Fruit fly (Drosophila melanogaster) whole organism, embryonic: ENCODE measurements around the gene Tet.

Experiments
- Ada2b ChIP-seq: fragments of 200-800 bp; sonication (Bioruptor generic); IDR thresholded peaks from 2 replicates; pipeline ENCODE4 v1.3.6; 2022; ENCODE audit warnings: missing biosample characterization, missing genetic modification characterization
- Atf3 ChIP-seq: fragments of 200-800 bp; sonication (Bioruptor generic); optimal IDR thresholded peaks from 3 replicates; lab custom pipeline; 2016; ENCODE audit warnings: missing biosample characterization, missing genetic modification characterization
- Bdp1 ChIP-seq: fragments of 200-800 bp; sonication (Bioruptor generic); optimal IDR thresholded peaks from 3 replicates; lab custom pipeline; 2016; ENCODE audit warnings: missing biosample characterization, missing genetic modification characterization
- Bgb ChIP-seq: fragments of 200-800 bp; sonication (Bioruptor generic); IDR thresholded peaks from 2 replicates; pipeline ENCODE4 v1.3.6; 2022; ENCODE audit warnings: missing biosample characterization, missing genetic modification characterization; ENCODE audit not compliant: partially characterized antibody
- Blimp-1 ChIP-seq: fragments of 200-800 bp; sonication (Bioruptor generic); optimal IDR thresholded peaks from 3 replicates; lab custom pipeline; 2018; ENCODE audit warnings: missing biosample characterization, missing genetic modification characterization, mild to moderate bottlenecking, moderate library complexity, missing genetic modification reagents
- CG11504 ChIP-seq: fragments of 200-800 bp; sonication (Bioruptor generic); optimal IDR thresholded peaks from 3 replicates; lab custom pipeline; 2019; ENCODE audit warnings: missing biosample characterization, mild to moderate bottlenecking, missing genetic modification characterization, moderate library complexity
- CG12104 ChIP-seq: fragments of 200-800 bp; sonication (Bioruptor generic); optimal IDR thresholded peaks from 3 replicates; lab custom pipeline; 2016; ENCODE audit warnings: missing biosample characterization, missing genetic modification characterization
- CG12942 ChIP-seq: fragments of 200-800 bp; sonication (Bioruptor generic); optimal IDR thresholded peaks from 3 replicates; lab custom pipeline; 2016; ENCODE audit warnings: missing biosample characterization, missing genetic modification characterization
- CG13123 ChIP-seq: fragments of 200-800 bp; sonication (Bioruptor generic); optimal IDR thresholded peaks from 2 replicates; lab custom pipeline; 2016; ENCODE audit warnings: missing biosample characterization, missing genetic modification characterization
- CG15073 ChIP-seq: fragments of 200-800 bp; sonication (Bioruptor generic); optimal IDR thresholded peaks from 2 replicates; lab custom pipeline; 2016; ENCODE audit warnings: missing biosample characterization, missing genetic modification characterization
- CG15601 ChIP-seq: fragments of 200-800 bp; sonication (Bioruptor generic); optimal IDR thresholded peaks from 3 replicates; lab custom pipeline; 2019; ENCODE audit warnings: missing biosample characterization, mild to moderate bottlenecking, missing genetic modification characterization, moderate library complexity
- CG18599 ChIP-seq: fragments of 200-800 bp; sonication (Bioruptor generic); optimal IDR thresholded peaks from 3 replicates; lab custom pipeline; 2017; ENCODE audit warnings: missing biosample characterization, missing genetic modification characterization, mild to moderate bottlenecking, moderate library complexity, missing genetic modification reagents
- CG2202 ChIP-seq: fragments of 200-800 bp; sonication (Bioruptor generic); optimal IDR thresholded peaks from 2 replicates; lab custom pipeline; 2018; ENCODE audit warnings: missing biosample characterization, mild to moderate bottlenecking, missing genetic modification characterization
- CG2678 ChIP-seq: fragments of 200-800 bp; sonication (Bioruptor generic); optimal IDR thresholded peaks from 3 replicates; lab custom pipeline; 2019; ENCODE audit warnings: missing biosample characterization, mild to moderate bottlenecking, missing genetic modification characterization, moderate library complexity
- CG31441 ChIP-seq: fragments of 200-800 bp; sonication (Bioruptor generic); IDR thresholded peaks from 2 replicates; pipeline ENCODE4 v1.3.6; 2022; ENCODE audit warnings: missing biosample characterization, missing genetic modification characterization
- CG34422 ChIP-seq: fragments of 200-800 bp; sonication (Bioruptor generic); IDR thresholded peaks from 3 replicates; pipeline ENCODE4 v1.3.6; 2022; ENCODE audit warnings: missing biosample characterization, missing genetic modification characterization
- CG6689 ChIP-seq: fragments of 200-800 bp; sonication (Bioruptor generic); IDR thresholded peaks from 2 replicates; pipeline ENCODE4 v1.3.6; 2022; ENCODE audit warnings: missing biosample characterization, missing genetic modification characterization
- CG7928 ChIP-seq: fragments of 200-800 bp; sonication (Bioruptor generic); optimal IDR thresholded peaks from 2 replicates; lab custom pipeline; 2017; ENCODE audit warnings: missing biosample characterization, mild to moderate bottlenecking, missing genetic modification characterization
- CG8359 ChIP-seq: fragments of 200-800 bp; sonication (Bioruptor generic); optimal IDR thresholded peaks from 2 replicates; lab custom pipeline; 2017; ENCODE audit warnings: missing biosample characterization, mild to moderate bottlenecking, missing genetic modification characterization, borderline replicate concordance
- CG8388 ChIP-seq: fragments of 200-800 bp; sonication (Bioruptor generic); optimal IDR thresholded peaks from 2 replicates; lab custom pipeline; 2019; ENCODE audit warnings: missing biosample characterization, mild to moderate bottlenecking, missing genetic modification characterization, moderate library complexity
- CG9876 ChIP-seq: fragments of 200-800 bp; sonication (Bioruptor generic); optimal IDR thresholded peaks from 2 replicates; lab custom pipeline; 2016; ENCODE audit warnings: missing biosample characterization, missing genetic modification characterization
- CG9932 ChIP-seq: fragments of 200-800 bp; sonication (Bioruptor generic); IDR thresholded peaks from 2 replicates; pipeline ENCODE4 v1.3.6; 2022; ENCODE audit warnings: missing biosample characterization, missing genetic modification characterization
- E2f2 ChIP-seq: fragments of 200-800 bp; sonication (Bioruptor generic); IDR thresholded peaks from 2 replicates; pipeline ENCODE4 v1.3.6; 2022; ENCODE audit warnings: missing biosample characterization, missing genetic modification characterization
- HHEX ChIP-seq: fragments of 200-800 bp; sonication (Bioruptor generic); optimal IDR thresholded peaks from 3 replicates; lab custom pipeline; 2017; ENCODE audit warnings: missing biosample characterization, mild to moderate bottlenecking, missing genetic modification characterization, missing genetic modification reagents
- Hr78 ChIP-seq, 2 experiments: fragments of 200-800 bp in 1 of 2; fragments of >200 bp in 1 of 2; sonication (Bioruptor generic) in 1 of 2; optimal IDR thresholded peaks; 2 replicates each; lab custom pipeline; 2017 to 2019; ENCODE audit warnings: missing biosample characterization in 2 of 2, missing genetic modification characterization in 2 of 2, mild to moderate bottlenecking in 1 of 2, moderate library complexity in 1 of 2
- Rx ChIP-seq: fragments of 200-800 bp; sonication (Bioruptor generic); IDR thresholded peaks from 2 replicates; pipeline ENCODE4 v1.3.6; 2022; ENCODE audit warnings: missing biosample characterization, missing genetic modification characterization
- Spps ChIP-seq: fragments of 200-800 bp; sonication (Bioruptor generic); optimal IDR thresholded peaks from 2 replicates; lab custom pipeline; 2018; ENCODE audit warnings: missing biosample characterization, mild to moderate bottlenecking, missing genetic modification characterization
- Taf1 ChIP-seq: fragments of 200-800 bp; sonication (Bioruptor generic); IDR thresholded peaks from 2 replicates; pipeline ENCODE4 v1.3.6; 2022; ENCODE audit warnings: missing biosample characterization, missing genetic modification characterization
- ac ChIP-seq: fragments of 200-800 bp; sonication (Bioruptor generic); optimal IDR thresholded peaks from 3 replicates; lab custom pipeline; 2017; ENCODE audit warnings: missing biosample characterization, mild to moderate bottlenecking, missing genetic modification characterization
- ash1 ChIP-seq: fragments of 200-800 bp; sonication (Bioruptor generic); optimal IDR thresholded peaks from 2 replicates; lab custom pipeline; 2018; ENCODE audit warnings: missing biosample characterization, mild to moderate bottlenecking, missing genetic modification characterization
- az2 ChIP-seq: fragments of 200-800 bp; sonication (Bioruptor generic); optimal IDR thresholded peaks from 3 replicates; lab custom pipeline; 2016; ENCODE audit warnings: missing biosample characterization, missing genetic modification characterization
- bsh ChIP-seq, 2 experiments: fragments of 200-800 bp; sonication (Bioruptor generic); optimal IDR thresholded peaks; 2 replicates each; lab custom pipeline; 2017 to 2018; ENCODE audit warnings: mild to moderate bottlenecking in 2 of 2, missing biosample characterization in 2 of 2, missing genetic modification characterization in 2 of 2, moderate library complexity in 1 of 2
- cad ChIP-seq: fragments of >200 bp; optimal IDR thresholded peaks from 2 replicates; lab custom pipeline; 2017; ENCODE audit warnings: missing biosample characterization, missing genetic modification characterization
- cg ChIP-seq: fragments of 200-800 bp; sonication (Bioruptor generic); optimal IDR thresholded peaks from 3 replicates; lab custom pipeline; 2019; ENCODE audit warnings: missing biosample characterization, mild to moderate bottlenecking, missing genetic modification characterization, moderate library complexity
- ci ChIP-seq: fragments of 200-800 bp; sonication (Bioruptor generic); IDR thresholded peaks from 3 replicates; pipeline ENCODE4 v1.3.6; 2022; ENCODE audit warnings: missing biosample characterization, missing genetic modification characterization
- crc ChIP-seq: fragments of 200-800 bp; sonication (Bioruptor generic); optimal IDR thresholded peaks from 2 replicates; lab custom pipeline; 2016; ENCODE audit warnings: missing biosample characterization, missing genetic modification characterization
- eyg ChIP-seq: fragments of 200-800 bp; sonication (Bioruptor generic); optimal IDR thresholded peaks from 3 replicates; lab custom pipeline; 2016; ENCODE audit warnings: missing biosample characterization, missing genetic modification characterization
- fd64A ChIP-seq: fragments of 200-800 bp; sonication (Bioruptor generic); optimal IDR thresholded peaks from 3 replicates; lab custom pipeline; 2018; ENCODE audit warnings: missing biosample characterization, mild to moderate bottlenecking, missing genetic modification characterization
- ftz-f1 ChIP-seq: fragments of 200-800 bp; sonication (Bioruptor generic); optimal IDR thresholded peaks from 2 replicates; lab custom pipeline; 2016; ENCODE audit warnings: missing biosample characterization, missing genetic modification characterization
- gce ChIP-seq: fragments of 200-800 bp; sonication (Bioruptor generic); IDR thresholded peaks from 3 replicates; pipeline ENCODE4 v1.3.6; 2022; ENCODE audit warnings: missing biosample characterization, missing genetic modification characterization
- hkb ChIP-seq, 2 experiments: fragments of 200-800 bp in 1 of 2; fragments of >200 bp in 1 of 2; sonication (Bioruptor generic) in 1 of 2; IDR thresholded peaks in 1 of 2; optimal IDR thresholded peaks in 1 of 2; 2 replicates each; pipeline versions ENCODE4 v1.3.6 to Lab custom; 2017 to 2022; ENCODE audit warnings: missing biosample characterization in 1 of 2, missing genetic modification characterization in 1 of 2
- ind ChIP-seq: fragments of 200-800 bp; sonication (Bioruptor generic); optimal IDR thresholded peaks from 3 replicates; lab custom pipeline; 2016; ENCODE audit warnings: missing biosample characterization, missing genetic modification characterization
- inv ChIP-seq: fragments of 200-800 bp; sonication (Bioruptor generic); IDR thresholded peaks from 2 replicates; pipeline ENCODE4 v1.3.6; 2022; ENCODE audit warnings: missing biosample characterization, missing genetic modification characterization; ENCODE audit not compliant: partially characterized antibody
- kah ChIP-seq: fragments of 200-800 bp; sonication (Bioruptor generic); optimal IDR thresholded peaks from 2 replicates; lab custom pipeline; 2018; ENCODE audit warnings: missing biosample characterization, mild to moderate bottlenecking, missing genetic modification characterization
- kay ChIP-seq: fragments of 200-800 bp; sonication (Bioruptor generic); optimal IDR thresholded peaks from 2 replicates; lab custom pipeline; 2016; ENCODE audit warnings: missing biosample characterization, missing genetic modification characterization
- maf-S ChIP-seq: fragments of 200-800 bp; sonication (Bioruptor generic); optimal IDR thresholded peaks from 2 replicates; lab custom pipeline; 2016; ENCODE audit warnings: missing biosample characterization, missing genetic modification characterization
- org-1 ChIP-seq: fragments of 200-800 bp; sonication (Bioruptor generic); optimal IDR thresholded peaks from 2 replicates; lab custom pipeline; 2017; ENCODE audit warnings: missing biosample characterization, missing genetic modification characterization
- shn ChIP-seq: fragments of 200-800 bp; sonication (Bioruptor generic); optimal IDR thresholded peaks from 3 replicates; lab custom pipeline; 2016; ENCODE audit warnings: missing biosample characterization, missing genetic modification characterization
- sug ChIP-seq: fragments of 200-800 bp; optimal IDR thresholded peaks from 2 replicates; lab custom pipeline; 2019; ENCODE audit warnings: missing biosample characterization, mild to moderate bottlenecking, missing genetic modification characterization, moderate library complexity
- tna ChIP-seq: fragments of 200-800 bp; sonication (Bioruptor generic); IDR thresholded peaks from 2 replicates; pipeline ENCODE4 v1.3.6; 2022; ENCODE audit warnings: missing biosample characterization, missing genetic modification characterization; ENCODE audit not compliant: partially characterized antibody

The Tet gene

DNA sequence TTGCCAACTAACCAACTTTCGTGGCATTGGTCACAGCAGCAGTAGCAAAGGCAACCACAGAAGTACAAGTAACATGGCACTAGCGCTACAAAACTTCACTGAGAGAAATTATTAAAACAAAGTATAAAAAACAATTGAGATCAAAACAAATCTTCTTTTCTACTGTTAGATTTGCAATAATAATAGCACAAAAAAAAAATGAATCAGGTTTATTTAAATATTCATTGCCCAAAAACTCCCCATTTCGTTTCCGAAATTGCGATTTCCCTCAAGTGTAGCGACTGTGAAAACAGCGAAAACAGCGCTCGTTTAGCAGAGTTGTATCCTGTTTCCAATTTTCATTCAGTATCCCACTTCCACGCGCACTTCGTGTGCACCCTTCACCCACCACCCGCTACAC, 34.3 kb upstream of the Tet start (continued):
- TF ChIP-seq inv (no peak), tna (no peak), CG13123 (GFP tag; lab: Kevin White, UChicago) (no peak), CG31441 (GFP tag; lab: Robert Waterston, UW) (peak; percentile 38; the same call in 1 of the 2 replicates), Bdp1 (GFP tag; lab: Kevin White, UChicago) (no peak), Bgb (GFP tag; lab: Robert Waterston, UW) (no peak), maf-S (GFP tag; lab: Kevin White, UChicago) (no peak), CG8359 (GFP tag; lab: Kevin White, UChicago) (no peak), bsh (GFP tag; optimal IDR thresholded peaks at IDR 0.05; lab: Kevin White, UChicago) (no peak), ash1 (GFP tag; lab: Kevin White, UChicago) (no peak), sug (tag; lab: Kevin White, UChicago) (no peak), CG7928 (GFP tag; lab: Kevin White, UChicago) (no peak), crc (GFP tag; lab: Kevin White, UChicago) (no peak), Atf3 (no peak), CG15073 (GFP tag; lab: Kevin White, UChicago) (no peak), ind (GFP tag; lab: Kevin White, UChicago) (peak; percentile 35), E2f2 (GFP tag; lab: Robert Waterston, UW) (no peak), CG34422 (peak; percentile 57), Blimp-1 (GFP tag; lab: Kevin White, UChicago) (no peak), CG15601 (tag; lab: Kevin White, UChicago) (no peak), CG9876 (no peak), shn (GFP tag; lab: Kevin White, UChicago) (no peak), Rx (GFP tag; lab: Robert Waterston, UW) (no peak), ac (GFP tag; lab: Kevin White, UChicago) (no peak), CG2202 (tag; lab: Kevin White, UChicago) (no peak), eyg (no peak), hkb (optimal IDR thresholded peaks at IDR 0.05; lab: Kevin White, UChicago) (no peak), hkb (GFP tag; IDR thresholded peaks at IDR 0.05; lab: Robert Waterston, UW) (peak; percentile 83), CG6689 (GFP tag; lab: Robert Waterston, UW) (peak; percentile 45; the same call in 1 of the 2 replicates), ftz-f1 (GFP tag; lab: Kevin White, UChicago) (no peak), CG9932 (GFP tag; lab: Robert Waterston, UW) (0 out of 2 replicates have a peak, but pooled peaks have one; percentile 9), Taf1 (GFP tag; lab: Robert Waterston, UW) (peak; percentile 49; the same call in 1 of the 2 replicates), gce (0 out of 3 replicates have a peak, but pooled peaks have one; percentile 15), fd64A (GFP tag; lab: Kevin White, UChicago) (no peak), CG18599 (GFP tag; lab: Kevin White, UChicago) (peak; percentile 86), CG12104 (GFP tag; lab: Kevin White, UChicago) (peak; percentile 1), Spps (no peak), cad (GFP tag; lab: Kevin White, UChicago) (no peak), Ada2b (peak; percentile 66), ci (GFP tag; lab: Robert Waterston, UW) (peak; percentile 69; the same call in 2 of the 3 replicates), cg (GFP tag; lab: Kevin White, UChicago) (no peak), az2 (GFP tag; lab: Kevin White, UChicago) (no peak), Hr78 (GFP tag; optimal IDR thresholded peaks at IDR 0.05; lab: Kevin White, UChicago) (no peak), HHEX (peak; percentile 56), CG11504 (peak; percentile 63), kay (GFP tag; lab: Kevin White, UChicago) (no peak), kah (GFP tag; lab: Kevin White, UChicago) (no peak), CG8388 (GFP tag; lab: Kevin White, UChicago) (no peak), CG12942 (no peak), CG2678 (tag; lab: Kevin White, UChicago) (peak; percentile 63), org-1 (GFP tag; lab: Kevin White, UChicago) (peak; percentile 10)
